Worm (Caenorhabditis elegans) whole organism, mixed stage, embryonic: ENCODE measurements around the gene Y32H12A.6.

Source experiments
- blmp-1 ChIP-seq: fragments of 150-350 bp; optimal IDR thresholded peaks from 2 replicates; lab custom pipeline; 2014; ENCODE audit warnings: missing biosample characterization, missing genetic modification characterization
- elt-1 ChIP-seq: sonication (generic microtip); optimal IDR thresholded peaks from 2 replicates; lab custom pipeline; 2017; ENCODE audit warnings: missing genetic modification characterization, mild to moderate bottlenecking, missing compliant biosample characterization, antibody characterized with exemption, moderate library complexity, borderline replicate concordance; ENCODE audit not compliant: insufficient read depth
- lin-13 ChIP-seq: fragments of 150-350 bp; optimal IDR thresholded peaks from 2 replicates; lab custom pipeline; 2014; ENCODE audit warnings: missing biosample characterization, missing genetic modification characterization
- mab-5 ChIP-seq: fragments of 150-350 bp; optimal IDR thresholded peaks from 2 replicates; lab custom pipeline; 2014; ENCODE audit warnings: missing biosample characterization, missing genetic modification characterization
- nhr-12 ChIP-seq: fragments of 150-350 bp; optimal IDR thresholded peaks from 2 replicates; lab custom pipeline; 2014; ENCODE audit warnings: missing biosample characterization, missing genetic modification characterization
- nhr-28 ChIP-seq: fragments of 150-350 bp; optimal IDR thresholded peaks from 2 replicates; lab custom pipeline; 2014; ENCODE audit warnings: missing biosample characterization, missing genetic modification characterization
- ztf-11 ChIP-seq: fragments of 150-350 bp; optimal IDR thresholded peaks from 2 replicates; lab custom pipeline; 2014; ENCODE audit warnings: missing biosample characterization, missing genetic modification characterization

ce11 chrIII:5419527-5419926 lies 37.6 kb upstream of the Y32H12A.6 start:
- TF ChIP-seq lin-13 (tag; lab: Kevin White, UChicago) (no peak), mab-5 (tag; lab: Kevin White, UChicago) (no peak), ztf-11 (tag; lab: Kevin White, UChicago) (no peak), nhr-28 (no peak), nhr-12 (tag; lab: Kevin White, UChicago) (no peak), elt-1 (tag; lab: Kevin White, UChicago) (no peak), blmp-1 (tag; lab: Kevin White, UChicago) (no peak)
